Worm (Caenorhabditis elegans) whole organism, midembryonic: Measurements from ENCODE around the gene T24A6.20.
"Not testable (repeated sequence)": the region's sequence is repeated elsewhere in the genome, so short reads cannot be mapped to it uniquely, and the experiment has no call there.

Experiments used
- T22C8.4 ChIP-seq: fragments of 200-800 bp; sonication (Bioruptor generic); IDR thresholded peaks from 2 replicates; pipeline ENCODE4 v1.3.6; 2022; ENCODE audit warnings: missing genetic modification characterization, missing compliant biosample characterization
- cog-1 ChIP-seq: sonication (generic microtip); optimal IDR thresholded peaks from 2 replicates; lab custom pipeline; 2016; ENCODE audit warnings: missing genetic modification characterization, missing compliant biosample characterization
- flt-1 ChIP-seq: fragments of 200-800 bp; sonication (Bioruptor generic); IDR thresholded peaks from 2 replicates; pipeline ENCODE4 v1.3.6; 2022; ENCODE audit warnings: missing genetic modification characterization, missing compliant biosample characterization
- med-1 ChIP-seq: sonication (generic microtip); optimal IDR thresholded peaks from 2 replicates; lab custom pipeline; 2017; ENCODE audit warnings: missing genetic modification characterization, mild to moderate bottlenecking, missing compliant biosample characterization, antibody characterized with exemption, missing genetic modification reagents; ENCODE audit not compliant: insufficient read depth
- tab-1 ChIP-seq: fragments of 200-800 bp; sonication (Bioruptor generic); IDR thresholded peaks from 2 replicates; pipeline ENCODE4 v1.3.6; 2022; ENCODE audit warnings: missing genetic modification characterization, missing compliant biosample characterization
- ztf-23 ChIP-seq: fragments of 200-800 bp; sonication (Bioruptor generic); IDR thresholded peaks from 2 replicates; pipeline ENCODE4 v1.3.6; 2022; ENCODE audit warnings: missing genetic modification reagents, missing genetic modification characterization, missing compliant biosample characterization

ce11 chrV:3597052-3597451 lies 44.1 kb downstream of the T24A6.20 start, which contains the start of gene srh-212:
- TF ChIP-seq med-1 (GFP tag; lab: Kevin White, UChicago); ztf-23 (GFP tag; lab: Robert Waterston, UW); tab-1 (GFP tag; lab: Robert Waterston, UW); cog-1 (tag; lab: Kevin White, UChicago); T22C8.4 (GFP tag; lab: Robert Waterston, UW); flt-1 (GFP tag; lab: Robert Waterston, UW): not testable (repeated sequence)
